Worm (Caenorhabditis elegans): ENCODE results near the gene pmt-1.

ce11 chrII:5331677-5332303 lies 49.5 kb upstream of the pmt-1 start:
- TF ChIP-seq dao-5 (tag; optimal IDR thresholded peaks at IDR 0.05) (no peak), him-1 (tag; optimal IDR thresholded peaks at IDR 0.05) (no peak), W03F9.2 (tag; optimal IDR thresholded peaks at IDR 0.05) (no peak)

Data from whole organism, L4/young adult.